Fruit fly (Drosophila melanogaster): ENCODE measurements around the gene Nrg.

Nrg gene

DNA sequence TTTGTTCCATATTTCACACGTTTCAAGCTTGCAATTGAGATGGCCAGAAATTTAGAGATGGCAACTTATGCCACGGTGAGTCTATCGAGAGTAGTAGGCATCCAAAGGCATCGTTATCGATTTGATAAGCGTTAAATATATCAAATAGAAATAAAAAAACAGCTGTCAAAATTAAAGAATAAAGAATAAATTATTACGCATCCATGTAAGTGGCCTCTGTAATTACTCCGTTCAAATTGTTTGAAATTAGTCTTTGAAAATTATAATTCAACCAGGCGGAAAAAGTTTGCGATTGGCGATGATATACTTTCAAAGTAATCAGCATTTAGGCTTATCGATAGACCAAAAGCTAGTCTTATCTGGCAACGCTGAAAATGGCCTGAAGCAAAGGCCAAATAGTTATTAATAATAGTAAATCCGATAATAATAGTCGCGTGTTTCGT is 74.5 kb downstream of the Nrg start, which contains the start of the genes CG12659 and Crag (continued):
- TF ChIP-seq Oli (tag; optimal IDR thresholded peaks at IDR 0.05) (no peak), CG11085 (GFP tag; IDR thresholded peaks at IDR 0.05) (no peak), zen (tag; optimal IDR thresholded peaks at IDR 0.05) (no peak), nerfin-2 (GFP tag; IDR thresholded peaks at IDR 0.05; ENCODE audit: partially characterized antibody) (peak; percentile 70), CG2116 (GFP tag; optimal IDR thresholded peaks at IDR 0.05) (peak; percentile 83), Scr (GFP tag; IDR thresholded peaks at IDR 0.05; ENCODE audit: partially characterized antibody) (peak; percentile 71), CG12236 (GFP tag; optimal IDR thresholded peaks at IDR 0.05) (no peak), trem (tag; optimal IDR thresholded peaks at IDR 0.05) (peak; percentile 32), Dbx (GFP tag; IDR thresholded peaks at IDR 0.05) (no peak), exex (tag; optimal IDR thresholded peaks at IDR 0.05) (peak; percentile 14), ato (GFP tag; IDR thresholded peaks at IDR 0.05; ENCODE audit: partially characterized antibody) (0 out of 2 replicates have a peak, but pooled peaks have one; percentile 19), Hr51 (GFP tag; optimal IDR thresholded peaks at IDR 0.05) (no peak), tna (GFP tag; IDR thresholded peaks at IDR 0.05; ENCODE audit: partially characterized antibody) (peak; percentile 52; the same call in 1 of the 2 replicates), oc (tag; optimal IDR thresholded peaks at IDR 0.05) (no peak), MESR4 (GFP tag; optimal IDR thresholded peaks at IDR 0.05) (no peak), CG8478 (optimal IDR thresholded peaks at IDR 0.05) (no peak), tin (GFP tag; optimal IDR thresholded peaks at IDR 0.05) (no peak), CG13424 (tag; optimal IDR thresholded peaks at IDR 0.05) (peak; percentile 9), CG15514 (GFP tag; optimal IDR thresholded peaks at IDR 0.05) (peak; percentile 31), Blimp-1 (GFP tag; optimal IDR thresholded peaks at IDR 0.05) (no peak), Fer1 (GFP tag; optimal IDR thresholded peaks at IDR 0.05) (no peak), nau (GFP tag; optimal IDR thresholded peaks at IDR 0.05) (no peak), CG6689 (GFP tag; IDR thresholded peaks at IDR 0.05) (no peak), Optix (GFP tag; IDR thresholded peaks at IDR 0.05) (no peak), slou (GFP tag; optimal IDR thresholded peaks at IDR 0.05) (peak; percentile 1), H2.0 (GFP tag; IDR thresholded peaks at IDR 0.05) (no peak), CG30020 (tag; optimal IDR thresholded peaks at IDR 0.05) (peak; percentile 79), CG6654 (GFP tag; optimal IDR thresholded peaks at IDR 0.05) (no peak), inv (GFP tag; IDR thresholded peaks at IDR 0.05; ENCODE audit: partially characterized antibody) (peak; percentile 39; the same call in 1 of the 2 replicates), Lpt (GFP tag; optimal IDR thresholded peaks at IDR 0.05) (no peak), Sox102F (GFP tag; optimal IDR thresholded peaks at IDR 0.05) (no peak), CG2120 (GFP tag; optimal IDR thresholded peaks at IDR 0.05) (peak; percentile 40), zen2 (GFP tag; IDR thresholded peaks at IDR 0.05; ENCODE audit: partially characterized antibody) (peak; percentile 35; the same call in 1 of the 3 replicates), Rx (GFP tag; IDR thresholded peaks at IDR 0.05) (no peak), sug (tag; optimal IDR thresholded peaks at IDR 0.05) (peak; percentile 0), eyg (GFP tag; optimal IDR thresholded peaks at IDR 0.05) (no peak), CG4730 (GFP tag; IDR thresholded peaks at IDR 0.05) (no peak), Dll (GFP tag; IDR thresholded peaks at IDR 0.05; ENCODE audit: partially characterized antibody) (peak; percentile 79), Sry-β (GFP tag; optimal IDR thresholded peaks at IDR 0.05) (no peak), z (GFP tag; IDR thresholded peaks at IDR 0.05) (no peak), ssp (GFP tag; IDR thresholded peaks at IDR 0.05) (0 out of 2 replicates have a peak, but pooled peaks have one; percentile 19), hb (GFP tag; IDR thresholded peaks at IDR 0.05; ENCODE audit: partially characterized antibody) (peak; percentile 72; the same call in 2 of the 3 replicates), so (GFP tag; IDR thresholded peaks at IDR 0.05) (no peak), CG7987 (GFP tag; optimal IDR thresholded peaks at IDR 0.05) (no peak), Dip2 (GFP tag; IDR thresholded peaks at IDR 0.05) (no peak), MTF-1 (GFP tag; optimal IDR thresholded peaks at IDR 0.05; ENCODE audit: borderline replicate concordance) (no peak), peb (GFP tag; IDR thresholded peaks at IDR 0.05) (no peak), CG11093 (GFP tag; IDR thresholded peaks at IDR 0.05) (no peak), Side (GFP tag; optimal IDR thresholded peaks at IDR 0.05) (no peak), chm (GFP tag; IDR thresholded peaks at IDR 0.05) (no peak)
